Fruit fly (Drosophila melanogaster) whole organism, embryonic: ENCODE measurements around the gene ebi.

Source experiments
- CG10274 ChIP-seq: fragments of 200-800 bp; sonication (Bioruptor generic); optimal IDR thresholded peaks from 3 replicates; lab custom pipeline; 2017; ENCODE audit warnings: missing biosample characterization, mild to moderate bottlenecking, missing genetic modification characterization
- CG12299 ChIP-seq: fragments of 200-800 bp; sonication (Bioruptor generic); optimal IDR thresholded peaks from 2 replicates; lab custom pipeline; 2018; ENCODE audit warnings: missing biosample characterization, mild to moderate bottlenecking, missing genetic modification characterization
- CG12659 ChIP-seq: fragments of 200-800 bp; sonication (Bioruptor generic); optimal IDR thresholded peaks from 3 replicates; lab custom pipeline; 2017; ENCODE audit warnings: mild to moderate bottlenecking, missing biosample characterization, missing genetic modification reagents, missing genetic modification characterization
- CG12744 ChIP-seq: fragments of 200-800 bp; sonication (Bioruptor generic); optimal IDR thresholded peaks from 2 replicates; lab custom pipeline; 2016; ENCODE audit warnings: missing biosample characterization, missing genetic modification characterization
- CG13624 ChIP-seq: fragments of 200-800 bp; sonication (Bioruptor generic); optimal IDR thresholded peaks from 2 replicates; lab custom pipeline; 2016; ENCODE audit warnings: missing biosample characterization, missing genetic modification characterization
- CG13894 ChIP-seq: fragments of 200-800 bp; sonication (Bioruptor generic); optimal IDR thresholded peaks from 3 replicates; lab custom pipeline; 2018; ENCODE audit warnings: missing biosample characterization, mild to moderate bottlenecking, missing genetic modification characterization, moderate library complexity
- CG15269 ChIP-seq: fragments of 200-800 bp; sonication (Bioruptor generic); optimal IDR thresholded peaks from 2 replicates; lab custom pipeline; 2018; ENCODE audit warnings: missing biosample characterization, mild to moderate bottlenecking, missing genetic modification characterization, moderate library complexity
- CG15514 ChIP-seq: fragments of 200-800 bp; sonication (Bioruptor generic); optimal IDR thresholded peaks from 3 replicates; lab custom pipeline; 2017; ENCODE audit warnings: missing biosample characterization, missing genetic modification characterization, mild to moderate bottlenecking, moderate library complexity, missing genetic modification reagents
- CG16779 ChIP-seq: fragments of 200-800 bp; sonication (Bioruptor generic); IDR thresholded peaks from 2 replicates; pipeline ENCODE4 v1.3.6; 2022; ENCODE audit warnings: missing biosample characterization, missing genetic modification characterization
- CG16815 ChIP-seq: fragments of 200-800 bp; sonication (Bioruptor generic); optimal IDR thresholded peaks from 3 replicates; lab custom pipeline; 2017; ENCODE audit warnings: missing biosample characterization, mild to moderate bottlenecking, missing genetic modification characterization
- CG17359 ChIP-seq: fragments of 200-800 bp; sonication (Bioruptor generic); optimal IDR thresholded peaks from 3 replicates; lab custom pipeline; 2018; ENCODE audit warnings: missing biosample characterization, mild to moderate bottlenecking, missing genetic modification characterization, moderate library complexity
- CG17829 ChIP-seq: fragments of 200-800 bp; optimal IDR thresholded peaks from 2 replicates; lab custom pipeline; 2019; ENCODE audit warnings: missing biosample characterization, mild to moderate bottlenecking, missing genetic modification characterization, moderate library complexity
- CG30020 ChIP-seq: fragments of 200-800 bp; optimal IDR thresholded peaks from 2 replicates; lab custom pipeline; 2019; ENCODE audit warnings: missing biosample characterization, mild to moderate bottlenecking, missing genetic modification characterization, moderate library complexity
- CG3163 ChIP-seq: fragments of 200-800 bp; sonication (Bioruptor generic); optimal IDR thresholded peaks from 3 replicates; lab custom pipeline; 2016; ENCODE audit warnings: missing biosample characterization, missing genetic modification characterization
- CG34224 ChIP-seq: fragments of 200-800 bp; sonication (Bioruptor generic); IDR thresholded peaks from 3 replicates; pipeline ENCODE4 v1.3.6; 2022; ENCODE audit warnings: missing biosample characterization, missing genetic modification characterization; ENCODE audit not compliant: partially characterized antibody
- CG34422 ChIP-seq: fragments of 200-800 bp; sonication (Bioruptor generic); IDR thresholded peaks from 3 replicates; pipeline ENCODE4 v1.3.6; 2022; ENCODE audit warnings: missing biosample characterization, missing genetic modification characterization
- CG4424 ChIP-seq: fragments of 200-800 bp; sonication (Bioruptor generic); optimal IDR thresholded peaks from 3 replicates; lab custom pipeline; 2016; ENCODE audit warnings: missing biosample characterization, missing genetic modification characterization
- CG7271 ChIP-seq: fragments of 200-800 bp; sonication (Bioruptor generic); optimal IDR thresholded peaks from 2 replicates; lab custom pipeline; 2018; ENCODE audit warnings: missing biosample characterization, mild to moderate bottlenecking, missing genetic modification characterization, moderate library complexity
- CG7786 ChIP-seq: fragments of 200-800 bp; sonication (Bioruptor generic); optimal IDR thresholded peaks from 2 replicates; lab custom pipeline; 2016; ENCODE audit warnings: missing biosample characterization, missing genetic modification characterization
- CG8765 ChIP-seq: fragments of 200-800 bp; sonication (Bioruptor generic); IDR thresholded peaks from 2 replicates; pipeline ENCODE4 v1.3.6; 2022; ENCODE audit warnings: missing biosample characterization, missing genetic modification characterization
- CG8924 ChIP-seq: fragments of 200-800 bp; optimal IDR thresholded peaks from 3 replicates; lab custom pipeline; 2019; ENCODE audit warnings: missing biosample characterization, mild to moderate bottlenecking, missing genetic modification characterization, moderate library complexity
- CrebB ChIP-seq: fragments of 200-800 bp; sonication (Bioruptor generic); optimal IDR thresholded peaks from 3 replicates; lab custom pipeline; 2018; ENCODE audit warnings: missing biosample characterization, mild to moderate bottlenecking, missing genetic modification characterization
- Hmr ChIP-seq: fragments of 200-800 bp; sonication (Bioruptor generic); optimal IDR thresholded peaks from 3 replicates; lab custom pipeline; 2017; ENCODE audit warnings: mild to moderate bottlenecking, missing biosample characterization, missing genetic modification reagents, missing genetic modification characterization
- MTF-1 ChIP-seq: fragments of 200-800 bp; sonication (Bioruptor generic); optimal IDR thresholded peaks from 2 replicates; lab custom pipeline; 2018; ENCODE audit warnings: missing biosample characterization, mild to moderate bottlenecking, missing genetic modification characterization, borderline replicate concordance
- Med ChIP-seq: fragments of 200-800 bp; sonication (Bioruptor generic); peaks from one replicate; lab custom pipeline; 2016; ENCODE audit warnings: missing biosample characterization, missing genetic modification characterization, mild to moderate bottlenecking, inconsistent platforms, moderate library complexity
- Meics ChIP-seq: fragments of 200-800 bp; sonication (Bioruptor generic); optimal IDR thresholded peaks from 2 replicates; lab custom pipeline; 2017; ENCODE audit warnings: missing biosample characterization, mild to moderate bottlenecking, missing genetic modification characterization
- NFAT ChIP-seq: fragments of 200-800 bp; sonication (Bioruptor generic); IDR thresholded peaks from 2 replicates; pipeline ENCODE4 v1.3.6; 2022; ENCODE audit warnings: missing biosample characterization, missing genetic modification characterization
- Poxn ChIP-seq: fragments of 200-800 bp; sonication (Bioruptor generic); IDR thresholded peaks from 2 replicates; pipeline ENCODE4 v1.3.6; 2022; ENCODE audit warnings: missing biosample characterization, missing genetic modification characterization
- Rfx ChIP-seq: fragments of 200-800 bp; sonication (Bioruptor generic); IDR thresholded peaks from 2 replicates; pipeline ENCODE4 v1.3.6; 2022; ENCODE audit warnings: missing biosample characterization, missing genetic modification characterization
- Stat92E ChIP-seq, 3 experiments: fragments of >200 bp in 2 of 3; fragments of 200-800 bp in 1 of 3; sonication (Bioruptor generic) in 1 of 3; optimal IDR thresholded peaks; 2 replicates each; lab custom pipeline; 2017 to 2019; ENCODE audit warnings: missing biosample characterization in 3 of 3, missing genetic modification characterization in 3 of 3, mild to moderate bottlenecking in 1 of 3, moderate library complexity in 1 of 3
- bigmax ChIP-seq: fragments of 200-800 bp; sonication (Bioruptor generic); optimal IDR thresholded peaks from 2 replicates; lab custom pipeline; 2018; ENCODE audit warnings: missing biosample characterization, mild to moderate bottlenecking, missing genetic modification characterization
- cas ChIP-seq: fragments of 200-800 bp; sonication (Bioruptor generic); IDR thresholded peaks from 2 replicates; pipeline ENCODE4 v1.3.6; 2022; ENCODE audit warnings: missing biosample characterization, missing genetic modification characterization
- corto ChIP-seq: fragments of 200-800 bp; sonication (Bioruptor generic); optimal IDR thresholded peaks from 2 replicates; lab custom pipeline; 2016; ENCODE audit warnings: missing biosample characterization, mild to moderate bottlenecking, missing genetic modification characterization, moderate library complexity
- croc ChIP-seq: fragments of 200-800 bp; sonication (Bioruptor generic); conservative IDR thresholded peaks from 3 replicates; pipeline ENCODE4 v1.3.6; 2022; ENCODE audit warnings: missing biosample characterization, missing genetic modification characterization
- da ChIP-seq: fragments of 200-800 bp; sonication (Bioruptor generic); optimal IDR thresholded peaks from 2 replicates; lab custom pipeline; 2016; ENCODE audit warnings: missing biosample characterization, missing genetic modification characterization
- fru ChIP-seq: fragments of >200 bp; optimal IDR thresholded peaks from 2 replicates; lab custom pipeline; 2017
- gt ChIP-seq: fragments of 200-800 bp; sonication (Bioruptor generic); IDR thresholded peaks from 2 replicates; pipeline ENCODE4 v1.3.6; 2022; ENCODE audit warnings: missing biosample characterization, missing genetic modification characterization
- lab ChIP-seq: fragments of 200-800 bp; sonication (Bioruptor generic); optimal IDR thresholded peaks from 3 replicates; lab custom pipeline; 2017; ENCODE audit warnings: missing biosample characterization, missing genetic modification characterization, mild to moderate bottlenecking, moderate library complexity, missing genetic modification reagents
- nerfin-1 ChIP-seq: fragments of 200-800 bp; sonication (Bioruptor generic); optimal IDR thresholded peaks from 3 replicates; lab custom pipeline; 2019; ENCODE audit warnings: missing biosample characterization, mild to moderate bottlenecking, missing genetic modification characterization, moderate library complexity
- repo ChIP-seq: fragments of 200-800 bp; sonication (Bioruptor generic); optimal IDR thresholded peaks from 2 replicates; lab custom pipeline; 2016; ENCODE audit warnings: missing biosample characterization, missing genetic modification characterization
- sens-2 ChIP-seq: fragments of 200-800 bp; sonication (Bioruptor generic); IDR thresholded peaks from 2 replicates; pipeline ENCODE4 v1.3.6; 2022; ENCODE audit warnings: missing biosample characterization, missing genetic modification characterization
- shn ChIP-seq: fragments of 200-800 bp; sonication (Bioruptor generic); optimal IDR thresholded peaks from 3 replicates; lab custom pipeline; 2016; ENCODE audit warnings: missing biosample characterization, missing genetic modification characterization
- sima ChIP-seq: fragments of 200-800 bp; sonication (Bioruptor generic); optimal IDR thresholded peaks from 2 replicates; lab custom pipeline; 2016; ENCODE audit warnings: missing biosample characterization, missing genetic modification characterization
- slbo ChIP-seq: fragments of 200-800 bp; sonication (Bioruptor generic); IDR thresholded peaks from 2 replicates; pipeline ENCODE4 v1.3.6; 2022; ENCODE audit warnings: missing biosample characterization, missing genetic modification characterization
- sob ChIP-seq: fragments of 200-800 bp; sonication (Bioruptor generic); IDR thresholded peaks from 2 replicates; pipeline ENCODE4 v1.3.6; 2022; ENCODE audit warnings: missing biosample characterization, missing genetic modification characterization
- sug ChIP-seq: fragments of 200-800 bp; optimal IDR thresholded peaks from 2 replicates; lab custom pipeline; 2019; ENCODE audit warnings: missing biosample characterization, mild to moderate bottlenecking, missing genetic modification characterization, moderate library complexity
- tna ChIP-seq: fragments of 200-800 bp; sonication (Bioruptor generic); IDR thresholded peaks from 2 replicates; pipeline ENCODE4 v1.3.6; 2022; ENCODE audit warnings: missing biosample characterization, missing genetic modification characterization; ENCODE audit not compliant: partially characterized antibody
- unc-4 ChIP-seq: fragments of 200-800 bp; sonication (Bioruptor generic); IDR thresholded peaks from 2 replicates; pipeline ENCODE4 v1.3.6; 2022; ENCODE audit warnings: missing biosample characterization, missing genetic modification characterization; ENCODE audit not compliant: partially characterized antibody
- vnd ChIP-seq: fragments of 200-800 bp; sonication (Bioruptor generic); IDR thresholded peaks from 3 replicates; pipeline ENCODE4 v1.3.6; 2022; ENCODE audit warnings: missing biosample characterization, missing genetic modification characterization; ENCODE audit not compliant: partially characterized antibody

Gene ebi

dm6 chr2L:421119-421821 lies 6.4 kb downstream of the ebi start, which contains the start of the genes CG11885 and CG13692 (continued):
- TF ChIP-seq Med (peak; percentile 88), Stat92E (GFP tag; optimal IDR thresholded peaks at IDR 0.05; lab: Kevin White, UChicago) (peak in 1 of 3 experiments; percentile 4), CG8924 (tag; lab: Kevin White, UChicago) (peak; percentile 71), sens-2 (GFP tag; lab: Robert Waterston, UW) (peak; percentile 93), NFAT (GFP tag; lab: Robert Waterston, UW) (0 out of 2 replicates have a peak, but pooled peaks have one; percentile 21), CG30020 (peak; percentile 46), lab (GFP tag; lab: Kevin White, UChicago) (peak; percentile 60), CG13624 (GFP tag; lab: Kevin White, UChicago) (peak; percentile 65), cas (GFP tag; lab: Robert Waterston, UW) (no peak), CG7786 (no peak), vnd (GFP tag; lab: Robert Waterston, UW) (peak; percentile 93), shn (no peak), sima (GFP tag; lab: Kevin White, UChicago) (no peak), CG34224 (GFP tag; lab: Robert Waterston, UW) (peak; percentile 100), fru (no peak), sug (tag; lab: Kevin White, UChicago) (peak; percentile 62), gt (GFP tag; lab: Robert Waterston, UW) (no peak), nerfin-1 (peak; percentile 24), Rfx (GFP tag; lab: Robert Waterston, UW) (peak; percentile 74), CG16815 (GFP tag; lab: Kevin White, UChicago) (no peak), CG10274 (GFP tag; lab: Kevin White, UChicago) (no peak), Hmr (GFP tag; lab: Kevin White, UChicago) (peak; percentile 71), da (no peak), CG7271 (tag; lab: Kevin White, UChicago) (peak; percentile 27), CG4424 (GFP tag; lab: Kevin White, UChicago) (peak; percentile 30), CG17359 (tag; lab: Kevin White, UChicago) (peak; percentile 16), CG15269 (tag; lab: Kevin White, UChicago) (peak; percentile 33), CG15514 (peak; percentile 95), croc (GFP tag; lab: Robert Waterston, UW) (no peak), tna (peak; percentile 95), CG3163 (GFP tag; lab: Kevin White, UChicago) (peak; percentile 18), bigmax (GFP tag; lab: Kevin White, UChicago) (peak; percentile 31), CG12744 (peak; percentile 30), CG8765 (GFP tag; lab: Robert Waterston, UW) (no peak), CG13894 (tag; lab: Kevin White, UChicago) (peak; percentile 76), unc-4 (GFP tag; lab: Robert Waterston, UW) (peak; percentile 99), CG12299 (tag; lab: Kevin White, UChicago) (peak; percentile 31), corto (peak; percentile 6), MTF-1 (GFP tag; lab: Kevin White, UChicago) (peak; percentile 24), Meics (GFP tag; lab: Kevin White, UChicago) (peak; percentile 40), Poxn (GFP tag; lab: Robert Waterston, UW) (no peak), slbo (peak; percentile 48), CG17829 (tag; lab: Kevin White, UChicago) (peak; percentile 71), repo (GFP tag; lab: Kevin White, UChicago) (no peak), sob (GFP tag; lab: Robert Waterston, UW) (peak; percentile 60), CG34422 (GFP tag; lab: Robert Waterston, UW) (peak; percentile 18; the same call in 1 of the 3 replicates), CG12659 (GFP tag; lab: Kevin White, UChicago) (peak; percentile 88), CrebB (tag; lab: Kevin White, UChicago) (peak; percentile 73), CG16779 (GFP tag; lab: Robert Waterston, UW) (no peak)
